Worm (Caenorhabditis elegans): Measurements from ENCODE around the gene trx-5.

trx-5 gene

ce11 chrV:1550697-1551096 lies 16.5 kb upstream of the trx-5 start:
- TF ChIP-seq isw-1 (GFP tag; IDR thresholded peaks at IDR 0.05) = no peak
- no peak for TF ChIP-seq nhr-71 (tag; optimal IDR thresholded peaks at IDR 0.05)
- no peak for TF ChIP-seq ceh-63 (GFP tag; optimal IDR thresholded peaks at IDR 0.05)
- no peak for TF ChIP-seq ztf-4 (tag; optimal IDR thresholded peaks at IDR 0.05)
- TF ChIP-seq nhr-85 (tag) = no peak
- no peak for TF ChIP-seq nhr-19 (GFP tag; conservative IDR thresholded peaks at IDR 0.05)
- TF ChIP-seq dsc-1 (tag; optimal IDR thresholded peaks at IDR 0.05) = no peak
- no peak for TF ChIP-seq ama-1 (optimal IDR thresholded peaks at IDR 0.05)
- TF ChIP-seq sox-4 (tag; optimal IDR thresholded peaks at IDR 0.05) = no peak
- no peak for TF ChIP-seq hlh-17 (GFP tag; optimal IDR thresholded peaks at IDR 0.05; ENCODE audit: borderline replicate concordance)
- TF ChIP-seq fos-1 (tag; optimal IDR thresholded peaks at IDR 0.05) = no peak
- TF ChIP-seq sup-37 (GFP tag; optimal IDR thresholded peaks at IDR 0.05) = no peak
- TF ChIP-seq mab-9 (GFP tag; IDR thresholded peaks at IDR 0.05) = no peak
- TF ChIP-seq alr-1 (tag; optimal IDR thresholded peaks at IDR 0.05; ENCODE audit: borderline replicate concordance) = no peak
- no peak for TF ChIP-seq ceh-88 (GFP tag; IDR thresholded peaks at IDR 0.05)
- TF ChIP-seq ceh-82 (tag; optimal IDR thresholded peaks at IDR 0.05) = no peak
- no peak for TF ChIP-seq lin-13 (GFP tag; optimal IDR thresholded peaks at IDR 0.05)
- no peak for TF ChIP-seq mdl-1 (tag; optimal IDR thresholded peaks at IDR 0.05)

ce11 chrV:1547843-1548242 lies 13.6 kb upstream of the trx-5 start, which contains the start of gene F52F10.2:
Gene F52F10.2 (plus strand): TSS chrV:1548143.
- TF ChIP-seq ceh-63 (GFP tag; optimal IDR thresholded peaks at IDR 0.05) (no peak), zag-1 (tag; optimal IDR thresholded peaks at IDR 0.05) (no peak), blmp-1 (tag; optimal IDR thresholded peaks at IDR 0.05) (no peak), efl-1 (optimal IDR thresholded peaks at IDR 0.05) (no peak), efl-1 (GFP tag; optimal IDR thresholded peaks at IDR 0.05 in 1 of 2) (no peak), unc-62 (GFP tag; optimal IDR thresholded peaks at IDR 0.05) (no peak), lin-15B (tag; optimal IDR thresholded peaks at IDR 0.05) (no peak), C04F5.9 (tag; optimal IDR thresholded peaks at IDR 0.05) (no peak), fkh-8 (tag; optimal IDR thresholded peaks at IDR 0.05) (no peak), elt-2 (tag; optimal IDR thresholded peaks at IDR 0.05) (no peak), lin-13 (GFP tag; optimal IDR thresholded peaks at IDR 0.05) (no peak), ets-5 (GFP tag; IDR thresholded peaks at IDR 0.05) (no peak)

- no peak for TF ChIP-seq egl-13 (tag; optimal IDR thresholded peaks at IDR 0.05)
- TF ChIP-seq elt-2 (tag; optimal IDR thresholded peaks at IDR 0.05) = peak; percentile 78
- TF ChIP-seq ceh-88 (GFP tag; IDR thresholded peaks at IDR 0.05) = no peak
- no peak for TF ChIP-seq ceh-63 (GFP tag; optimal IDR thresholded peaks at IDR 0.05)
- TF ChIP-seq ztf-4 (tag; optimal IDR thresholded peaks at IDR 0.05) = no peak
Measured at ce11 chrV:1545694-1546093, 11.5 kb upstream of the trx-5 start, which contains the start of gene oac-32. Gene oac-32 (minus strand): TSS chrV:1545783.

- TF ChIP-seq fkh-4 (tag; optimal IDR thresholded peaks at IDR 0.05; ENCODE audit: borderline replicate concordance) (no peak), lsy-2 (tag; optimal IDR thresholded peaks at IDR 0.05) (no peak), xbp-1 (tag; optimal IDR thresholded peaks at IDR 0.05) (no peak), grh-1 (GFP tag; IDR thresholded peaks at IDR 0.05) (no peak), jun-1 (tag; optimal IDR thresholded peaks at IDR 0.05) (no peak), aly-2 (tag; optimal IDR thresholded peaks at IDR 0.05) (no peak), lin-15B (tag; optimal IDR thresholded peaks at IDR 0.05) (no peak), ztf-11 (tag; optimal IDR thresholded peaks at IDR 0.05) (no peak), nhr-85 (tag) (no peak), snu-23 (GFP tag; optimal IDR thresholded peaks at IDR 0.05) (no peak), alr-1 (tag; optimal IDR thresholded peaks at IDR 0.05; ENCODE audit: borderline replicate concordance) (no peak), fkh-10 (GFP tag; optimal IDR thresholded peaks at IDR 0.05) (no peak)
Measured at ce11 chrV:1541786-1542185, 7.6 kb upstream of the trx-5 start, which contains the start of gene oac-31. Gene oac-31 (minus strand): TSS chrV:1541886.
